Fruit fly (Drosophila melanogaster) whole organism, embryonic: ENCODE measurements around the gene Cht2.
A peak's percentile ranks its signal among the peaks of the same experiment; 100 is the strongest.

Source experiments
- BEAF-32 ChIP-seq: fragments of 200-800 bp; sonication (Bioruptor generic); optimal IDR thresholded peaks from 3 replicates; lab custom pipeline; 2017; ENCODE audit warnings: missing biosample characterization, missing genetic modification characterization, mild to moderate bottlenecking, moderate library complexity, missing genetic modification reagents
- CG12104 ChIP-seq: fragments of 200-800 bp; sonication (Bioruptor generic); optimal IDR thresholded peaks from 3 replicates; lab custom pipeline; 2016; ENCODE audit warnings: missing biosample characterization, missing genetic modification characterization
- CG1233 ChIP-seq: fragments of 200-800 bp; sonication (Bioruptor generic); optimal IDR thresholded peaks from 4 replicates; lab custom pipeline; 2018; ENCODE audit warnings: missing biosample characterization, mild to moderate bottlenecking, missing genetic modification characterization
- CG12391 ChIP-seq: fragments of 200-800 bp; sonication (Bioruptor generic); optimal IDR thresholded peaks from 3 replicates; lab custom pipeline; 2018; ENCODE audit warnings: missing biosample characterization, mild to moderate bottlenecking, missing genetic modification characterization, moderate library complexity
- CG13296 ChIP-seq: fragments of 200-800 bp; sonication (Bioruptor generic); optimal IDR thresholded peaks from 3 replicates; lab custom pipeline; 2018; ENCODE audit warnings: missing biosample characterization, mild to moderate bottlenecking, missing genetic modification characterization
- CG17359 ChIP-seq: fragments of 200-800 bp; sonication (Bioruptor generic); optimal IDR thresholded peaks from 3 replicates; lab custom pipeline; 2018; ENCODE audit warnings: missing biosample characterization, mild to moderate bottlenecking, missing genetic modification characterization, moderate library complexity
- CG17361 ChIP-seq: fragments of 200-800 bp; sonication (Bioruptor generic); IDR thresholded peaks from 3 replicates; pipeline ENCODE4 v1.3.6; 2022; ENCODE audit warnings: missing biosample characterization, missing genetic modification characterization
- CG17385 ChIP-seq: fragments of 200-800 bp; sonication (Bioruptor generic); optimal IDR thresholded peaks from 3 replicates; lab custom pipeline; 2018; ENCODE audit warnings: missing biosample characterization, mild to moderate bottlenecking, missing genetic modification characterization
- CG2120 ChIP-seq: fragments of 200-800 bp; sonication (Bioruptor generic); optimal IDR thresholded peaks from 3 replicates; lab custom pipeline; 2016; ENCODE audit warnings: missing biosample characterization, missing genetic modification characterization
- CG30020 ChIP-seq: fragments of 200-800 bp; optimal IDR thresholded peaks from 2 replicates; lab custom pipeline; 2019; ENCODE audit warnings: missing biosample characterization, mild to moderate bottlenecking, missing genetic modification characterization, moderate library complexity
- CG34224 ChIP-seq: fragments of 200-800 bp; sonication (Bioruptor generic); IDR thresholded peaks from 3 replicates; pipeline ENCODE4 v1.3.6; 2022; ENCODE audit warnings: missing biosample characterization, missing genetic modification characterization; ENCODE audit not compliant: partially characterized antibody
- CG34376 ChIP-seq: fragments of 200-800 bp; sonication (Bioruptor generic); optimal IDR thresholded peaks from 2 replicates; lab custom pipeline; 2018; ENCODE audit warnings: missing biosample characterization, mild to moderate bottlenecking, missing genetic modification characterization
- CG4328 ChIP-seq: fragments of 200-800 bp; sonication (Bioruptor generic); optimal IDR thresholded peaks from 3 replicates; lab custom pipeline; 2017; ENCODE audit warnings: missing biosample characterization, missing genetic modification reagents, missing genetic modification characterization
- CG4820 ChIP-seq: fragments of 200-800 bp; sonication (Bioruptor generic); optimal IDR thresholded peaks from 3 replicates; lab custom pipeline; 2016; ENCODE audit warnings: missing biosample characterization, missing genetic modification characterization
- CG6791 ChIP-seq: fragments of 200-800 bp; sonication (Bioruptor generic); IDR thresholded peaks from 3 replicates; pipeline ENCODE4 v1.3.6; 2022; ENCODE audit warnings: missing biosample characterization, missing genetic modification characterization; ENCODE audit not compliant: partially characterized antibody
- CG8388 ChIP-seq: fragments of 200-800 bp; sonication (Bioruptor generic); optimal IDR thresholded peaks from 2 replicates; lab custom pipeline; 2019; ENCODE audit warnings: missing biosample characterization, mild to moderate bottlenecking, missing genetic modification characterization, moderate library complexity
- CG9932 ChIP-seq: fragments of 200-800 bp; sonication (Bioruptor generic); IDR thresholded peaks from 2 replicates; pipeline ENCODE4 v1.3.6; 2022; ENCODE audit warnings: missing biosample characterization, missing genetic modification characterization
- CoRest ChIP-seq: fragments of 200-800 bp; sonication (Bioruptor generic); optimal IDR thresholded peaks from 3 replicates; lab custom pipeline; 2018; ENCODE audit warnings: missing biosample characterization, mild to moderate bottlenecking, missing genetic modification characterization, moderate library complexity
- CrebB ChIP-seq: fragments of 200-800 bp; sonication (Bioruptor generic); optimal IDR thresholded peaks from 3 replicates; lab custom pipeline; 2018; ENCODE audit warnings: missing biosample characterization, mild to moderate bottlenecking, missing genetic modification characterization
- Deaf1 ChIP-seq: fragments of 200-800 bp; optimal IDR thresholded peaks from 3 replicates; lab custom pipeline; 2019; ENCODE audit warnings: missing biosample characterization, mild to moderate bottlenecking, missing genetic modification characterization, moderate library complexity
- Dp ChIP-seq: fragments of 200-800 bp; sonication (Bioruptor generic); optimal IDR thresholded peaks from 2 replicates; lab custom pipeline; 2018; ENCODE audit warnings: missing biosample characterization, mild to moderate bottlenecking, missing genetic modification characterization, moderate library complexity
- Dref ChIP-seq: fragments of 200-800 bp; sonication (Bioruptor generic); IDR thresholded peaks from 2 replicates; pipeline ENCODE4 v1.3.6; 2022; ENCODE audit warnings: missing biosample characterization, missing genetic modification characterization
- Fer1 ChIP-seq: fragments of 200-800 bp; sonication (Bioruptor generic); optimal IDR thresholded peaks from 2 replicates; lab custom pipeline; 2017; ENCODE audit warnings: missing biosample characterization, mild to moderate bottlenecking, missing genetic modification characterization
- HmgZ ChIP-seq: fragments of 200-800 bp; sonication (Bioruptor generic); optimal IDR thresholded peaks from 2 replicates; lab custom pipeline; 2018; ENCODE audit warnings: missing biosample characterization, mild to moderate bottlenecking, missing genetic modification characterization
- Lhr ChIP-seq: fragments of 200-800 bp; sonication (Bioruptor generic); optimal IDR thresholded peaks from 3 replicates; lab custom pipeline; 2017; ENCODE audit warnings: mild to moderate bottlenecking, missing biosample characterization, missing genetic modification reagents, missing genetic modification characterization
- MESR4 ChIP-seq: fragments of 200-800 bp; sonication (Bioruptor generic); optimal IDR thresholded peaks from 2 replicates; lab custom pipeline; 2018; ENCODE audit warnings: missing biosample characterization, mild to moderate bottlenecking, missing genetic modification characterization, moderate library complexity
- Med ChIP-seq: fragments of 200-800 bp; sonication (Bioruptor generic); peaks from one replicate; lab custom pipeline; 2016; ENCODE audit warnings: missing biosample characterization, missing genetic modification characterization, mild to moderate bottlenecking, inconsistent platforms, moderate library complexity
- Oaz ChIP-seq: fragments of 200-800 bp; sonication (Bioruptor generic); IDR thresholded peaks from 2 replicates; pipeline ENCODE4 v1.3.6; 2022; ENCODE audit warnings: missing biosample characterization, missing genetic modification characterization
- Rfx ChIP-seq: fragments of 200-800 bp; sonication (Bioruptor generic); IDR thresholded peaks from 2 replicates; pipeline ENCODE4 v1.3.6; 2022; ENCODE audit warnings: missing biosample characterization, missing genetic modification characterization
- Sry-β ChIP-seq: fragments of 200-800 bp; sonication (Bioruptor generic); optimal IDR thresholded peaks from 2 replicates; lab custom pipeline; 2018; ENCODE audit warnings: missing biosample characterization, mild to moderate bottlenecking, missing genetic modification characterization, moderate library complexity
- Stat92E ChIP-seq, 3 experiments: fragments of >200 bp in 2 of 3; fragments of 200-800 bp in 1 of 3; sonication (Bioruptor generic) in 1 of 3; optimal IDR thresholded peaks; 2 replicates each; lab custom pipeline; 2017 to 2019; ENCODE audit warnings: missing biosample characterization in 3 of 3, missing genetic modification characterization in 3 of 3, mild to moderate bottlenecking in 1 of 3, moderate library complexity in 1 of 3
- abd-A ChIP-seq: fragments of 200-800 bp; sonication (Bioruptor generic); optimal IDR thresholded peaks from 3 replicates; lab custom pipeline; 2019; ENCODE audit warnings: missing biosample characterization, mild to moderate bottlenecking, missing genetic modification characterization, moderate library complexity
- amos ChIP-seq: fragments of 200-800 bp; sonication (Bioruptor generic); IDR thresholded peaks from 2 replicates; pipeline ENCODE4 v1.3.6; 2022; ENCODE audit warnings: missing biosample characterization, missing genetic modification characterization; ENCODE audit not compliant: partially characterized antibody
- caup ChIP-seq: fragments of 200-800 bp; sonication (Bioruptor generic); optimal IDR thresholded peaks from 3 replicates; lab custom pipeline; 2017; ENCODE audit warnings: missing biosample characterization, mild to moderate bottlenecking, missing genetic modification characterization, moderate library complexity; ENCODE audit not compliant: severe bottlenecking
- chm ChIP-seq: fragments of 200-800 bp; sonication (Bioruptor generic); IDR thresholded peaks from 2 replicates; pipeline ENCODE4 v1.3.6; 2022; ENCODE audit warnings: missing biosample characterization, missing genetic modification characterization
- ci ChIP-seq: fragments of 200-800 bp; sonication (Bioruptor generic); IDR thresholded peaks from 3 replicates; pipeline ENCODE4 v1.3.6; 2022; ENCODE audit warnings: missing biosample characterization, missing genetic modification characterization
- ewg ChIP-seq: fragments of 200-800 bp; sonication (Bioruptor generic); optimal IDR thresholded peaks from 3 replicates; lab custom pipeline; 2017; ENCODE audit warnings: mild to moderate bottlenecking, missing biosample characterization, missing genetic modification reagents, missing genetic modification characterization
- exex ChIP-seq: fragments of 200-800 bp; sonication (Bioruptor generic); optimal IDR thresholded peaks from 4 replicates; lab custom pipeline; 2018; ENCODE audit warnings: missing biosample characterization, mild to moderate bottlenecking, missing genetic modification characterization, moderate library complexity
- eyg ChIP-seq: fragments of 200-800 bp; sonication (Bioruptor generic); optimal IDR thresholded peaks from 3 replicates; lab custom pipeline; 2016; ENCODE audit warnings: missing biosample characterization, missing genetic modification characterization
- fd102C ChIP-seq: fragments of 200-800 bp; sonication (Bioruptor generic); optimal IDR thresholded peaks from 2 replicates; lab custom pipeline; 2018; ENCODE audit warnings: missing biosample characterization, mild to moderate bottlenecking, missing genetic modification characterization, moderate library complexity
- kah ChIP-seq: fragments of 200-800 bp; sonication (Bioruptor generic); optimal IDR thresholded peaks from 2 replicates; lab custom pipeline; 2018; ENCODE audit warnings: missing biosample characterization, mild to moderate bottlenecking, missing genetic modification characterization
- ken ChIP-seq: fragments of 200-800 bp; sonication (Bioruptor generic); IDR thresholded peaks from 3 replicates; pipeline ENCODE4 v1.3.6; 2022; ENCODE audit warnings: missing biosample characterization, missing genetic modification characterization
- nmo ChIP-seq: fragments of 200-800 bp; sonication (Bioruptor generic); optimal IDR thresholded peaks from 2 replicates; lab custom pipeline; 2018; ENCODE audit warnings: missing biosample characterization, mild to moderate bottlenecking, missing genetic modification characterization, moderate library complexity
- odd ChIP-seq: fragments of 200-800 bp; sonication (Bioruptor generic); optimal IDR thresholded peaks from 2 replicates; lab custom pipeline; 2017; ENCODE audit warnings: missing biosample characterization, mild to moderate bottlenecking, missing genetic modification characterization
- pita ChIP-seq: fragments of 200-800 bp; sonication (Bioruptor generic); optimal IDR thresholded peaks from 2 replicates; lab custom pipeline; 2017; ENCODE audit warnings: missing biosample characterization, mild to moderate bottlenecking, missing genetic modification characterization
- sens ChIP-seq: fragments of 200-800 bp; sonication (Bioruptor generic); peaks from one replicate; lab custom pipeline; 2016; ENCODE audit warnings: missing biosample characterization, missing genetic modification characterization
- so ChIP-seq: fragments of 200-800 bp; sonication (Bioruptor generic); IDR thresholded peaks from 3 replicates; pipeline ENCODE4 v1.3.6; 2022; ENCODE audit warnings: missing biosample characterization, missing genetic modification characterization
- unpg ChIP-seq: fragments of 200-800 bp; sonication (Bioruptor generic); optimal IDR thresholded peaks from 3 replicates; lab custom pipeline; 2018; ENCODE audit warnings: missing biosample characterization, mild to moderate bottlenecking, missing genetic modification characterization, moderate library complexity
- usp ChIP-seq: fragments of >200 bp; optimal IDR thresholded peaks from 2 replicates; lab custom pipeline; 2017; ENCODE audit warnings: missing biosample characterization, missing genetic modification characterization

Cht2 gene

DNA sequence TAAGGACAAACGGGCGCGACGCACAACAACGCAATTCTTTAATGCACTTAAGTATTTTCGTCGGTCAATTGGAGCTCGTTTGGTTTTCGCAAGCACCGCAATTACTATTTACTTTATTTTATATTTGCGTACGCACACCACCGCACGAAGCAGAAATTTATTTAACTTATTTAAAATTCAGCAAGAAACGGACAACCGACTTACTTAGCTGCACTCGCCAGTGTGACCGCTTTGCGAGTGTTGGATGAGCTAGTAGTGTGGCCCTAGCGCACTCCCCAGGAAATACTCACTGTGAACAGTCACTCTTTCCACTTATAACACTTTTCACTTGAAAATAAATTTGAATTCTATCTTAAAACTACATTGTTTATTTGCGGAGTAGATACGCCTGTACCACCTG, 24.9 kb downstream of the Cht2 start, which contains the start of gene drpr:
drpr (minus strand) TSS at position 235 of the 400 bp plus-strand sequence.
- TF ChIP-seq eyg (GFP tag; lab: Kevin White, UChicago) (peak; percentile 6), Med (GFP tag; lab: Kevin White, UChicago) (peak; percentile 90), CG12104 (GFP tag; lab: Kevin White, UChicago) (no peak), CG4820 (GFP tag; lab: Kevin White, UChicago) (no peak), fd102C (no peak), CoRest (tag; lab: Kevin White, UChicago) (peak; percentile 40), Deaf1 (tag; lab: Kevin White, UChicago) (peak; percentile 25), usp (GFP tag; lab: Kevin White, UChicago) (no peak), CG2120 (GFP tag; lab: Kevin White, UChicago) (peak; percentile 7), exex (tag; lab: Kevin White, UChicago) (peak; percentile 19), CG13296 (peak; percentile 37), CG34376 (GFP tag; lab: Kevin White, UChicago) (peak; percentile 13), MESR4 (GFP tag; lab: Kevin White, UChicago) (peak; percentile 79), ken (GFP tag; lab: Robert Waterston, UW) (0 out of 3 replicates have a peak, but pooled peaks have one; percentile 3), Lhr (GFP tag; lab: Kevin White, UChicago) (no peak), BEAF-32 (GFP tag; lab: Kevin White, UChicago) (peak; percentile 32), Dref (GFP tag; lab: Robert Waterston, UW) (peak; percentile 34), CG17359 (peak; percentile 21), Sry-β (peak; percentile 48), CG4328 (GFP tag; lab: Kevin White, UChicago) (no peak), Stat92E (GFP tag; optimal IDR thresholded peaks at IDR 0.05; lab: Kevin White, UChicago) (peak in 1 of 3 experiments; percentile 60), caup (GFP tag; lab: Kevin White, UChicago) (peak; percentile 21), CG9932 (GFP tag; lab: Robert Waterston, UW) (0 out of 2 replicates have a peak, but pooled peaks have one; percentile 16), CrebB (tag; lab: Kevin White, UChicago) (no peak), CG34224 (GFP tag; lab: Robert Waterston, UW) (no peak), CG12391 (tag; lab: Kevin White, UChicago) (peak; percentile 26), CG30020 (tag; lab: Kevin White, UChicago) (peak; percentile 34), sens (GFP tag; lab: Kevin White, UChicago) (peak; percentile 84), ci (GFP tag; lab: Robert Waterston, UW) (peak; percentile 61; the same call in 2 of the 3 replicates), CG6791 (GFP tag; lab: Robert Waterston, UW) (peak; percentile 6; the same call in 1 of the 3 replicates), Dp (GFP tag; lab: Kevin White, UChicago) (peak; percentile 71), so (no peak), amos (peak; percentile 54; the same call in 1 of the 2 replicates), pita (GFP tag; lab: Kevin White, UChicago) (no peak), ewg (GFP tag; lab: Kevin White, UChicago) (peak; percentile 64), nmo (peak; percentile 36), Fer1 (GFP tag; lab: Kevin White, UChicago) (peak; percentile 57), HmgZ (tag; lab: Kevin White, UChicago) (peak; percentile 51), abd-A (tag; lab: Kevin White, UChicago) (peak; percentile 42), Oaz (GFP tag; lab: Robert Waterston, UW) (no peak), CG8388 (GFP tag; lab: Kevin White, UChicago) (peak; percentile 18), Rfx (GFP tag; lab: Robert Waterston, UW) (peak; percentile 10; the same call in 1 of the 2 replicates), odd (GFP tag; lab: Kevin White, UChicago) (peak; percentile 51), kah (peak; percentile 9), chm (peak; percentile 53; the same call in 1 of the 2 replicates), CG17385 (peak; percentile 48), CG1233 (GFP tag; lab: Kevin White, UChicago) (no peak), CG17361 (GFP tag; lab: Robert Waterston, UW) (peak; percentile 26; the same call in 1 of the 3 replicates), unpg (GFP tag; lab: Kevin White, UChicago) (peak; percentile 13)
